Worm (Caenorhabditis elegans): ENCODE measurements around the gene srh-139.
"Not testable (repeated sequence)": the region's sequence is repeated elsewhere in the genome, so short reads cannot be mapped to it uniquely, and the experiment has no call there.

The srh-139 gene

ce11 chrV:16515140-16515539, 31.4 kb downstream of the srh-139 start, which contains the start of gene F36D3.5:
Gene F36D3.5, minus strand, starts transcription at chrV:16515240.
- not testable (repeated sequence) for TF ChIP-seq F23B12.7 (tag; optimal IDR thresholded peaks at IDR 0.05; ENCODE audit: insufficient read depth); madf-10 (tag; optimal IDR thresholded peaks at IDR 0.05); cebp-2 (GFP tag; IDR thresholded peaks at IDR 0.05)

- no peak for TF ChIP-seq bed-2 (GFP tag; IDR thresholded peaks at IDR 0.05)
- TF ChIP-seq F33H1.4 (GFP tag; IDR thresholded peaks at IDR 0.05): no peak
- TF ChIP-seq ceh-58 (GFP tag; IDR thresholded peaks at IDR 0.05): no peak
- TF ChIP-seq snpc-4 (GFP tag; optimal IDR thresholded peaks at IDR 0.05): no peak
- no peak for TF ChIP-seq snpc-4 (tag; optimal IDR thresholded peaks at IDR 0.05)
- TF ChIP-seq hsf-1 (GFP tag; IDR thresholded peaks at IDR 0.05): no peak
- no peak for TF ChIP-seq madf-10 (tag; optimal IDR thresholded peaks at IDR 0.05)
- TF ChIP-seq atf-7 (tag; optimal IDR thresholded peaks at IDR 0.05): no peak
- no peak for TF ChIP-seq tbp1 (GFP tag; optimal IDR thresholded peaks at IDR 0.05)
- TF ChIP-seq lin-35 (GFP tag; optimal IDR thresholded peaks at IDR 0.05): no peak
- TF ChIP-seq Y95B8A.8 (GFP tag; IDR thresholded peaks at IDR 0.05): no peak
Measured at ce11 chrV:16517619-16518018, 33.8 kb downstream of the srh-139 start, which contains the start of gene F36D3.4. Gene F36D3.4, minus strand, starts transcription at chrV:16517719.

- TF ChIP-seq mes-4 (tag; optimal IDR thresholded peaks at IDR 0.05) (no peak), C17E4.6 (GFP tag; IDR thresholded peaks at IDR 0.05) (no peak), Y95B8A.8 (GFP tag; IDR thresholded peaks at IDR 0.05) (no peak), somi-1 (GFP tag; optimal IDR thresholded peaks at IDR 0.05) (no peak), hmg-20 (GFP tag; IDR thresholded peaks at IDR 0.05) (no peak), hmg-1.2 (GFP tag; IDR thresholded peaks at IDR 0.05) (no peak), mel-28 (tag; optimal IDR thresholded peaks at IDR 0.05; ENCODE audit: borderline replicate concordance) (no peak), ztf-22 (GFP tag; optimal IDR thresholded peaks at IDR 0.05) (no peak), hrde-1 (tag; optimal IDR thresholded peaks at IDR 0.05; ENCODE audit: borderline replicate concordance) (no peak), nhr-80 (tag; optimal IDR thresholded peaks at IDR 0.05) (no peak), athp-1 (tag; optimal IDR thresholded peaks at IDR 0.05) (no peak), sea-2 (GFP tag; IDR thresholded peaks at IDR 0.05) (no peak), die-1 (tag; optimal IDR thresholded peaks at IDR 0.05) (no peak), ceh-58 (GFP tag; IDR thresholded peaks at IDR 0.05) (no peak)
Measured at ce11 chrV:16522242-16522641, 38.5 kb downstream of the srh-139 start, which contains the start of gene srw-34. Gene srw-34, minus strand, starts transcription at chrV:16522342.

- no peak for TF ChIP-seq hmg-1.2 (GFP tag; IDR thresholded peaks at IDR 0.05)
- no peak for TF ChIP-seq unc-62 (GFP tag; optimal IDR thresholded peaks at IDR 0.05)
- no peak for TF ChIP-seq snpc-1.3 (tag; optimal IDR thresholded peaks at IDR 0.05; ENCODE audit: insufficient read depth)
- TF ChIP-seq repo-1 (tag; optimal IDR thresholded peaks at IDR 0.05): no peak
- TF ChIP-seq athp-1 (tag; optimal IDR thresholded peaks at IDR 0.05): no peak
Measured at ce11 chrV:16526858-16527257, 43.1 kb downstream of the srh-139 start, which contains the start of gene F36D3.8. Gene F36D3.8, plus strand, starts transcription at chrV:16527158.

ce11 chrV:16527796-16528195, 44.0 kb downstream of the srh-139 start, which contains the start of gene F36D3.16:
Gene F36D3.16, plus strand, starts transcription at chrV:16528096.
- TF ChIP-seq F52B5.7 (tag; optimal IDR thresholded peaks at IDR 0.05) (no peak), attf-6 (GFP tag; IDR thresholded peaks at IDR 0.05) (no peak), zfh-2 (GFP tag; conservative IDR thresholded peaks at IDR 0.05) (no peak), aptf-2 (GFP tag; conservative IDR thresholded peaks at IDR 0.05) (no peak), F39B2.1 (GFP tag; IDR thresholded peaks at IDR 0.05) (no peak), somi-1 (GFP tag; optimal IDR thresholded peaks at IDR 0.05) (no peak), let-607 (tag; optimal IDR thresholded peaks at IDR 0.05) (no peak), Y79H2A.3 (GFP tag; conservative IDR thresholded peaks at IDR 0.05) (no peak)
